Worm (Caenorhabditis elegans): ENCODE measurements around the gene F37A8.2.

F37A8.2 gene

DNA sequence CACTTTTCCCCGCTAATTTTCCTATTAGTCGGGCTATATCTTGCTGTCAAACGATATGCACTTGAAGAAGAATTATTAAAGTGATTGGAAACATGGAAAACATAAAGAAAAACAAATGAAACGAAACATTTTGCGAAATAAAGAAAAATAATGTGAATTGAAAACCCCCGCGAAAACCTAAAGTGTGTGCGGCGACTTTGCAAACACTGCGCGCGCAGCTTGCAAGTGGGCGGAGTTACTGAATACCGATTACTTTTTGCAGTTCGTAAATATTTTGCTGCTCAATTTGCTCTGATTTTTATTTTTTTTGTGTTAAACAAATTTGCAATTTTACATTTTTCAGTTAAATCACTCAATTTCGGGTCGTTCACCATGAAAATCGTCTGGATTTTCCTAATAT, 14.7 kb downstream of the F37A8.2 start, which contains the start of gene ccdc-47 (continued):
- TF ChIP-seq zim-3 (tag; optimal IDR thresholded peaks at IDR 0.05) (no peak), F23B12.7 (tag; optimal IDR thresholded peaks at IDR 0.05; ENCODE audit: insufficient read depth) (peak; percentile 41), Y79H2A.3 (GFP tag; conservative IDR thresholded peaks at IDR 0.05) (no peak), C17E4.6 (GFP tag; IDR thresholded peaks at IDR 0.05) (no peak), sptf-2 (GFP tag; optimal IDR thresholded peaks at IDR 0.05) (no peak), hlh-12 (tag; optimal IDR thresholded peaks at IDR 0.05) (no peak), Y53G8AR.9 (GFP tag; conservative IDR thresholded peaks at IDR 0.05) (no peak), nfya-1 (tag; optimal IDR thresholded peaks at IDR 0.05; ENCODE audit: borderline replicate concordance, insufficient read depth) (no peak), snpc-4 (GFP tag; optimal IDR thresholded peaks at IDR 0.05) (no peak), snpc-4 (tag; optimal IDR thresholded peaks at IDR 0.05) (peak in 2 of 4 experiments; percentile 47 to 60), Y53F4B.3 (GFP tag; IDR thresholded peaks at IDR 0.05) (no peak), efl-1 (GFP tag; optimal IDR thresholded peaks at IDR 0.05) (peak; percentile 75), lin-35 (GFP tag; optimal IDR thresholded peaks at IDR 0.05) (peak in 1 of 3 experiments; percentile 67), ama-1 (optimal IDR thresholded peaks at IDR 0.05) (no peak), ama-1 (GFP tag; optimal IDR thresholded peaks at IDR 0.05) (no peak), ceh-40 (GFP tag; IDR thresholded peaks at IDR 0.05) (no peak), Y56A3A.18 (GFP tag; IDR thresholded peaks at IDR 0.05) (no peak), mcd-1 (GFP tag; IDR thresholded peaks at IDR 0.05) (peak; percentile 38; the same call in 1 of the 2 replicates), ceh-79 (tag; optimal IDR thresholded peaks at IDR 0.05) (no peak), F49E8.2 (tag; optimal IDR thresholded peaks at IDR 0.05; ENCODE audit: insufficient read depth) (peak; percentile 1), tlf-1 (GFP tag; optimal IDR thresholded peaks at IDR 0.05) (no peak), ets-4 (GFP tag; optimal IDR thresholded peaks at IDR 0.05) (no peak), F33H1.4 (GFP tag; IDR thresholded peaks at IDR 0.05) (peak; percentile 44), ceh-91 (GFP tag; IDR thresholded peaks at IDR 0.05) (no peak), sea-2 (GFP tag; IDR thresholded peaks at IDR 0.05) (no peak), let-607 (tag; optimal IDR thresholded peaks at IDR 0.05) (no peak), ztf-28 (GFP tag; IDR thresholded peaks at IDR 0.05) (0 out of 2 replicates have a peak, but pooled peaks have one; percentile 23), lsl-1 (GFP tag; optimal IDR thresholded peaks at IDR 0.05) (peak; percentile 47), nhr-120 (GFP tag; IDR thresholded peaks at IDR 0.05) (no peak), snpc-1.1 (tag; optimal IDR thresholded peaks at IDR 0.05; ENCODE audit: insufficient read depth) (peak; percentile 58), xnd-1 (tag; optimal IDR thresholded peaks at IDR 0.05) (no peak), ztf-3 (GFP tag; optimal IDR thresholded peaks at IDR 0.05) (no peak), mxl-1 (tag; optimal IDR thresholded peaks at IDR 0.05) (no peak), ztf-26 (tag; optimal IDR thresholded peaks at IDR 0.05) (no peak), madf-6 (GFP tag; IDR thresholded peaks at IDR 0.05) (peak; percentile 76), rcor-1 (GFP tag; IDR thresholded peaks at IDR 0.05) (peak; percentile 30; the same call in 1 of the 2 replicates), ztf-18 (tag; optimal IDR thresholded peaks at IDR 0.05) (peak; percentile 2), K11D2.4 (GFP tag; IDR thresholded peaks at IDR 0.05) (no peak), B0019.2 (GFP tag; conservative IDR thresholded peaks at IDR 0.05) (no peak), snpc-3.4 (tag; optimal IDR thresholded peaks at IDR 0.05) (peak; percentile 60), pbrm-1 (GFP tag; IDR thresholded peaks at IDR 0.05) (peak; percentile 60; the same call in 1 of the 2 replicates), nfyb-1 (GFP tag; IDR thresholded peaks at IDR 0.05) (0 out of 2 replicates have a peak, but pooled peaks have one; percentile 20), dpff-1 (tag; optimal IDR thresholded peaks at IDR 0.05) (no peak), fkh-3 (tag; optimal IDR thresholded peaks at IDR 0.05) (no peak), rpc-1 (optimal IDR thresholded peaks at IDR 0.05) (peak; percentile 42), rpc-1 (tag; optimal IDR thresholded peaks at IDR 0.05) (no peak), C06A6.2 (GFP tag; conservative IDR thresholded peaks at IDR 0.05) (0 out of 2 replicates have a peak, but pooled peaks have one; percentile 31), ceh-100 (GFP tag; IDR thresholded peaks at IDR 0.05) (0 out of 2 replicates have a peak, but pooled peaks have one; percentile 32), ekl-4 (GFP tag; IDR thresholded peaks at IDR 0.05) (no peak)

All from whole organism, young adult.